Worm (Caenorhabditis elegans): ENCODE results near the gene iffb-1.

DNA sequence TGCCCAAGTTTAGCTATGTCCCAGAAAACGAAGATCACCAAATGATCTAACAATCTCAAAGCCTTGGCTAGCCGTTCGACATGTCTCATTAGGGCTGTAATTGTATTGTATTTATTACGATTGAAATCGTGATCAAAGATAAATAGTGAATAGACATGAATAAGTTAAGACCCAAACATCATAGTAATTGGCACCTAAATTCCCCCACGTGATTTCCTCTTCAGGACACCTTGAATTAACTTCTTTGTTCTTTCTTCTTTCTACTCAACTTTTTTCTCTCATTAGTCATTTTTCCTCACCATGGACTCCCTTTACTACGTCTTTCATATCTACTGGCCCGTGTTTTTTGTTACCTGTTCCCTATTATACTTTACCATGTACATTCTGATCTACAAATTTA lies 48.4 kb downstream of the iffb-1 start, which contains the start of gene srd-69:
- TF ChIP-seq ztf-23 (GFP tag; IDR thresholded peaks at IDR 0.05) (no peak), ztf-29 (GFP tag; IDR thresholded peaks at IDR 0.05) (no peak), klf-2 (GFP tag; conservative IDR thresholded peaks at IDR 0.05) (no peak), flt-1 (GFP tag; IDR thresholded peaks at IDR 0.05) (no peak), T22C8.4 (GFP tag; IDR thresholded peaks at IDR 0.05) (no peak), ref-1 (GFP tag; conservative IDR thresholded peaks at IDR 0.05) (no peak), tab-1 (GFP tag; IDR thresholded peaks at IDR 0.05) (no peak), cog-1 (tag; optimal IDR thresholded peaks at IDR 0.05) (no peak), med-1 (GFP tag; optimal IDR thresholded peaks at IDR 0.05; ENCODE audit: insufficient read depth) (no peak)
